Fruit fly (Drosophila melanogaster): ENCODE measurements around the gene Rab1.
A peak's percentile ranks its signal among the peaks of the same experiment; 100 is the strongest.

Rab1 gene

DNA sequence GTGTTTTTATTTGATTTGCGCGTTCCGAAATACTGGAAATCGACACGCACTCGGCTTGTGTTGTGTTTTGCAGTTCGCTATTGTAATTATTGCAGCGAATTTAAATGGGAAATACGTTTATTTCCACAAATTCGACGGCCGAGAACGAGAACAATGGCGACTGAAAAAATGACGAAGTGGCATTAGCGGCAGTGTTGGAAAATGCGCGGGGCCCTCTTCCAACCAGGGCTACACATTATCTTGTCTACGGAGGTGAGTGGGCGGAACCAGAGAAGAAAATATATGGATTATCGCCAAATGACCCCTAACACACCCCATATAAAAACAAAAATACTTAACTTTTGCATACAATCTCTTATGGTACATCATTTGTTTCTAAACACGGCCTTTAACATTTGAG lies at the start of gene Rab1 (continued):
- no peak for TF ChIP-seq CG12219 (GFP tag; optimal IDR thresholded peaks at IDR 0.05)
- TF ChIP-seq Blimp-1 (GFP tag; optimal IDR thresholded peaks at IDR 0.05) = peak; percentile 74
- TF ChIP-seq trem (tag; optimal IDR thresholded peaks at IDR 0.05) = peak; percentile 97
- TF ChIP-seq slou (GFP tag; optimal IDR thresholded peaks at IDR 0.05) = no peak
- no peak for TF ChIP-seq Dfd (GFP tag; optimal IDR thresholded peaks at IDR 0.05)
- peak; percentile 17 for TF ChIP-seq Bteb2 (GFP tag; optimal IDR thresholded peaks at IDR 0.05)
- no peak for TF ChIP-seq CG17612 (GFP tag; IDR thresholded peaks at IDR 0.05)
- peak; percentile 12 for TF ChIP-seq Meics (GFP tag; optimal IDR thresholded peaks at IDR 0.05)
- no peak for TF ChIP-seq Six4 (GFP tag; optimal IDR thresholded peaks at IDR 0.05)
- TF ChIP-seq CG14710 (tag; optimal IDR thresholded peaks at IDR 0.05) = peak; percentile 5
- TF ChIP-seq onecut (GFP tag; IDR thresholded peaks at IDR 0.05) = peak; percentile 44; the same call in 1 of the 2 replicates
- TF ChIP-seq ftz-f1 (GFP tag; optimal IDR thresholded peaks at IDR 0.05) = peak; percentile 56
- no peak for TF ChIP-seq CG16863 (GFP tag; optimal IDR thresholded peaks at IDR 0.05)
- peak; percentile 66; the same call in 2 of the 3 replicates for TF ChIP-seq Opbp (GFP tag; IDR thresholded peaks at IDR 0.05; ENCODE audit: partially characterized antibody)
- peak; percentile 16 for TF ChIP-seq CG7839 (tag; optimal IDR thresholded peaks at IDR 0.05)
- no peak for TF ChIP-seq CG11560 (tag; IDR thresholded peaks at IDR 0.05)
- TF ChIP-seq hth (optimal IDR thresholded peaks at IDR 0.05) = no peak
- no peak for TF ChIP-seq D19B (GFP tag; optimal IDR thresholded peaks at IDR 0.05)
- TF ChIP-seq CG15011 (GFP tag; optimal IDR thresholded peaks at IDR 0.05) = no peak
- TF ChIP-seq Gsc (GFP tag; IDR thresholded peaks at IDR 0.05) = no peak
- no peak for TF ChIP-seq vnd (GFP tag; IDR thresholded peaks at IDR 0.05; ENCODE audit: partially characterized antibody)
- no peak for TF ChIP-seq CG12942 (GFP tag; optimal IDR thresholded peaks at IDR 0.05)
- no peak for TF ChIP-seq btn (GFP tag; optimal IDR thresholded peaks at IDR 0.05)
- no peak for TF ChIP-seq CHES-1-like (GFP tag; optimal IDR thresholded peaks at IDR 0.05)
- 0 out of 2 replicates have a peak, but pooled peaks have one; percentile 33 for TF ChIP-seq Xrp1 (GFP tag; IDR thresholded peaks at IDR 0.05)
- no peak for TF ChIP-seq gce (GFP tag; IDR thresholded peaks at IDR 0.05)
- peak; percentile 26 for TF ChIP-seq shn (GFP tag; optimal IDR thresholded peaks at IDR 0.05)
- no peak for TF ChIP-seq ranshi (GFP tag; IDR thresholded peaks at IDR 0.05)
- no peak for TF ChIP-seq CG13123 (GFP tag; optimal IDR thresholded peaks at IDR 0.05)
- no peak for TF ChIP-seq zfh1 (GFP tag; IDR thresholded peaks at IDR 0.05)
- peak; percentile 30 for TF ChIP-seq CG9797 (GFP tag; optimal IDR thresholded peaks at IDR 0.05)
- no peak for TF ChIP-seq ken (GFP tag; IDR thresholded peaks at IDR 0.05)
- no peak for TF ChIP-seq CG4328 (GFP tag; optimal IDR thresholded peaks at IDR 0.05)
- TF ChIP-seq CG9932 (GFP tag; IDR thresholded peaks at IDR 0.05) = peak; percentile 75
- TF ChIP-seq kah (GFP tag; optimal IDR thresholded peaks at IDR 0.05) = no peak
- peak; percentile 78 for TF ChIP-seq B-H2 (GFP tag; optimal IDR thresholded peaks at IDR 0.05)
- no peak for TF ChIP-seq Oli (tag; optimal IDR thresholded peaks at IDR 0.05)
- TF ChIP-seq da (GFP tag; optimal IDR thresholded peaks at IDR 0.05) = no peak
- TF ChIP-seq unc-4 (GFP tag; IDR thresholded peaks at IDR 0.05; ENCODE audit: partially characterized antibody) = no peak
- TF ChIP-seq stwl (tag; optimal IDR thresholded peaks at IDR 0.05) = peak; percentile 56
- TF ChIP-seq CG11696 (GFP tag; IDR thresholded peaks at IDR 0.05) = no peak
- peak; percentile 48 for TF ChIP-seq Antp (GFP tag; optimal IDR thresholded peaks at IDR 0.05)
- no peak for TF ChIP-seq CG6813 (GFP tag; optimal IDR thresholded peaks at IDR 0.05)
- TF ChIP-seq E2f2 (GFP tag; IDR thresholded peaks at IDR 0.05) = no peak
- no peak for TF ChIP-seq CG1832 (GFP tag; optimal IDR thresholded peaks at IDR 0.05)
- TF ChIP-seq Adf1 (GFP tag; IDR thresholded peaks at IDR 0.05) = no peak
- TF ChIP-seq ewg (GFP tag; optimal IDR thresholded peaks at IDR 0.05) = no peak
- no peak for TF ChIP-seq Asciz (GFP tag; optimal IDR thresholded peaks at IDR 0.05)
- TF ChIP-seq jigr1 (GFP tag; IDR thresholded peaks at IDR 0.05) = no peak
- TF ChIP-seq trh (GFP tag; optimal IDR thresholded peaks at IDR 0.05) = no peak
- TF ChIP-seq HmgZ (tag; optimal IDR thresholded peaks at IDR 0.05) = peak; percentile 80
- TF ChIP-seq HLH54F (GFP tag; optimal IDR thresholded peaks at IDR 0.05) = peak; percentile 39

Data from whole organism, embryonic.